Worm (Caenorhabditis elegans): ENCODE results near the gene K03B4.1.

ce11 chrV:4668636-4669035 is 20.5 kb upstream of the K03B4.1 start, which contains the start of gene srx-77:
- no peak for TF ChIP-seq pha-4 (tag; optimal IDR thresholded peaks at IDR 0.05)
- TF ChIP-seq ceh-31 (tag; optimal IDR thresholded peaks at IDR 0.05): no peak
- no peak for TF ChIP-seq ama-1 (optimal IDR thresholded peaks at IDR 0.05)
- TF ChIP-seq tbx-2 (tag; optimal IDR thresholded peaks at IDR 0.05): no peak
- TF ChIP-seq unc-3 (GFP tag; conservative IDR thresholded peaks at IDR 0.05): no peak
- TF ChIP-seq unc-3 (tag; optimal IDR thresholded peaks at IDR 0.05): no peak
- TF ChIP-seq eyg-1 (tag; optimal IDR thresholded peaks at IDR 0.05): no peak
- TF ChIP-seq ceh-9 (tag; optimal IDR thresholded peaks at IDR 0.05): no peak
- TF ChIP-seq ets-4 (tag; optimal IDR thresholded peaks at IDR 0.05): no peak
- TF ChIP-seq dmd-4 (tag; optimal IDR thresholded peaks at IDR 0.05; ENCODE audit: borderline replicate concordance): no peak
